Worm (Caenorhabditis elegans) whole organism, L2 larva: ENCODE data around the gene gck-2.

Source experiments
- R02D3.7 ChIP-seq: fragments of 150-350 bp; optimal IDR thresholded peaks from 2 replicates; lab custom pipeline; 2014; ENCODE audit warnings: missing biosample characterization, missing genetic modification characterization
- ama-1 ChIP-seq: fragments of 150-350 bp; optimal IDR thresholded peaks from 2 replicates; lab custom pipeline; 2018; ENCODE audit warnings: inconsistent platforms
- ceh-16 ChIP-seq: fragments of 150-350 bp; optimal IDR thresholded peaks from 2 replicates; lab custom pipeline; 2014; ENCODE audit warnings: missing biosample characterization, missing genetic modification characterization
- elt-1 ChIP-seq: fragments of 150-350 bp; optimal IDR thresholded peaks from 2 replicates; lab custom pipeline; 2014; ENCODE audit warnings: missing biosample characterization, missing genetic modification characterization
- fos-1 ChIP-seq: fragments of 150-350 bp; optimal IDR thresholded peaks from 2 replicates; lab custom pipeline; 2014; ENCODE audit warnings: missing biosample characterization, missing genetic modification characterization
- lin-39 ChIP-seq: fragments of 150-350 bp; optimal IDR thresholded peaks from 2 replicates; lab custom pipeline; 2014; ENCODE audit warnings: missing biosample characterization, missing genetic modification reagents, missing genetic modification characterization
- mbf-1 ChIP-seq: sonication (generic microtip); optimal IDR thresholded peaks from 2 replicates; lab custom pipeline; 2017; ENCODE audit warnings: missing biosample characterization, missing genetic modification characterization

- TF ChIP-seq R02D3.7 (tag; lab: Kevin White, UChicago) = no peak
- TF ChIP-seq lin-39 (tag; lab: Kevin White, UChicago) = no peak
- no peak for TF ChIP-seq ama-1 (lab: Kevin White, UChicago)
- no peak for TF ChIP-seq ceh-16 (tag; lab: Kevin White, UChicago)
- no peak for TF ChIP-seq elt-1 (tag; lab: Kevin White, UChicago)
- no peak for TF ChIP-seq fos-1 (tag; lab: Kevin White, UChicago)
- no peak for TF ChIP-seq mbf-1 (tag; lab: Kevin White, UChicago)
These were observed 16.5 kb upstream of the gck-2 start, which contains the start of gene dmsr-16 for ce11 chrV:6808962-6809361.
